Fruit fly (Drosophila melanogaster) whole organism, wandering third instar larva: ENCODE results near the gene CG8236.
A peak's percentile ranks its signal among the peaks of the same experiment; 100 is the strongest.

Experiments
- Abd-B ChIP-seq: fragments of >200 bp; optimal IDR thresholded peaks from 2 replicates; lab custom pipeline; 2017; ENCODE audit warnings: missing biosample characterization, missing genetic modification characterization
- CG32264 ChIP-seq: fragments of 200-800 bp; sonication (Bioruptor generic); optimal IDR thresholded peaks from 2 replicates; lab custom pipeline; 2016; ENCODE audit warnings: missing biosample characterization, missing genetic modification characterization
- CG9705 ChIP-seq: fragments of 200-800 bp; sonication (Bioruptor generic); optimal IDR thresholded peaks from 2 replicates; lab custom pipeline; 2018; ENCODE audit warnings: missing biosample characterization, mild to moderate bottlenecking, missing genetic modification characterization
- CrebA ChIP-seq: fragments of 200-800 bp; sonication (Bioruptor generic); optimal IDR thresholded peaks from 2 replicates; lab custom pipeline; 2016; ENCODE audit warnings: missing biosample characterization, mild to moderate bottlenecking, missing genetic modification characterization, borderline replicate concordance
- Dfd ChIP-seq: fragments of >200 bp; optimal IDR thresholded peaks from 2 replicates; lab custom pipeline; 2017; ENCODE audit warnings: missing biosample characterization, missing genetic modification characterization
- Dif ChIP-seq: fragments of 200-275, 200-300 bp; sonication (Bioruptor generic); optimal IDR thresholded peaks from 2 replicates; lab custom pipeline; 2018; ENCODE audit warnings: missing biosample characterization, missing genetic modification characterization; ENCODE audit not compliant: partially characterized antibody
- GATAd ChIP-seq: sonication (Bioruptor generic); optimal IDR thresholded peaks from 2 replicates; lab custom pipeline; 2016; ENCODE audit warnings: missing biosample characterization, missing genetic modification characterization
- HLH106 ChIP-seq: fragments of 200-800 bp; optimal IDR thresholded peaks from 3 replicates; lab custom pipeline; 2019; ENCODE audit warnings: missing biosample characterization, mild to moderate bottlenecking, missing genetic modification characterization, moderate library complexity
- Hnf4 ChIP-seq: fragments of 200-800 bp; sonication (Bioruptor generic); optimal IDR thresholded peaks from 2 replicates; lab custom pipeline; 2016; ENCODE audit warnings: missing biosample characterization, mild to moderate bottlenecking, missing genetic modification characterization
- Hr78 ChIP-seq: fragments of >200 bp; optimal IDR thresholded peaks from 2 replicates; lab custom pipeline; 2017; ENCODE audit warnings: missing biosample characterization, missing genetic modification characterization
- Hr83 ChIP-seq: fragments of 200-300 bp; sonication (Bioruptor generic); optimal IDR thresholded peaks from 2 replicates; lab custom pipeline; 2016; ENCODE audit warnings: missing biosample characterization, mild to moderate bottlenecking, missing genetic modification characterization, moderate library complexity; ENCODE audit not compliant: poor library complexity, severe bottlenecking
- Jra ChIP-seq: sonication (Bioruptor generic); optimal IDR thresholded peaks from 2 replicates; lab custom pipeline; 2016; ENCODE audit warnings: missing biosample characterization, missing genetic modification characterization
- Mio ChIP-seq: sonication (Bioruptor generic); optimal IDR thresholded peaks from 2 replicates; lab custom pipeline; 2016; ENCODE audit warnings: missing biosample characterization, missing genetic modification characterization
- Myc ChIP-seq: fragments of >200 bp; optimal IDR thresholded peaks from 2 replicates; lab custom pipeline; 2017
- N ChIP-seq: fragments of >200 bp; optimal IDR thresholded peaks from 2 replicates; lab custom pipeline; 2018; ENCODE audit warnings: missing biosample characterization, missing external identifiers, missing genetic modification characterization
- OdsH ChIP-seq: fragments of 200-800 bp; sonication (Bioruptor generic); optimal IDR thresholded peaks from 2 replicates; lab custom pipeline; 2016; ENCODE audit warnings: missing biosample characterization, mild to moderate bottlenecking, missing genetic modification characterization
- Rel ChIP-seq, 2 experiments: fragments of 200-800 bp; sonication (Bioruptor generic) in 1 of 2; optimal IDR thresholded peaks; 2 replicates in 1 of 2; 3 replicates in 1 of 2; lab custom pipeline; 2016 to 2019; ENCODE audit warnings: mild to moderate bottlenecking in 2 of 2, missing biosample characterization in 2 of 2, missing genetic modification characterization in 2 of 2, moderate library complexity in 1 of 2
- Sp1 ChIP-seq: fragments of 200-800 bp; sonication (Bioruptor generic); optimal IDR thresholded peaks from 3 replicates; lab custom pipeline; 2019; ENCODE audit warnings: missing biosample characterization, mild to moderate bottlenecking, missing genetic modification characterization, moderate library complexity
- Vsx2 ChIP-seq: fragments of 200-300, 225-300 bp; sonication (Bioruptor generic); optimal IDR thresholded peaks from 2 replicates; lab custom pipeline; 2018; ENCODE audit warnings: missing biosample characterization, missing genetic modification characterization; ENCODE audit not compliant: partially characterized antibody
- br ChIP-seq: fragments of 200-800 bp; sonication (Bioruptor generic); optimal IDR thresholded peaks from 2 replicates; lab custom pipeline; 2016; ENCODE audit warnings: missing biosample characterization, missing genetic modification characterization
- brk ChIP-seq: fragments of 200-800 bp; sonication (Bioruptor generic); optimal IDR thresholded peaks from 2 replicates; lab custom pipeline; 2016; ENCODE audit warnings: missing biosample characterization, mild to moderate bottlenecking, missing genetic modification characterization
- dl ChIP-seq, 2 experiments: fragments of 175-275, 200-275 bp in 1 of 2; fragments of 200-275 bp in 1 of 2; sonication (Bioruptor generic); optimal IDR thresholded peaks; lab custom pipeline; 2018; ENCODE audit warnings: mild to moderate bottlenecking in 2 of 2, missing biosample characterization in 2 of 2, missing genetic modification characterization in 2 of 2, moderate library complexity in 2 of 2; ENCODE audit not compliant: partially characterized antibody in 2 of 2, insufficient read depth in 1 of 2
- dmrt93B ChIP-seq: fragments of 200-800 bp; sonication (Bioruptor generic); optimal IDR thresholded peaks from 2 replicates; lab custom pipeline; 2018; ENCODE audit warnings: missing biosample characterization, mild to moderate bottlenecking, missing genetic modification characterization
- dsf ChIP-seq: sonication (Bioruptor generic); optimal IDR thresholded peaks from 2 replicates; lab custom pipeline; 2016; ENCODE audit warnings: missing biosample characterization, missing genetic modification characterization, borderline replicate concordance
- ey ChIP-seq: fragments of 200-800 bp; sonication (Bioruptor generic); optimal IDR thresholded peaks from 2 replicates; lab custom pipeline; 2016; ENCODE audit warnings: missing biosample characterization, missing genetic modification characterization
- foxo ChIP-seq, 2 experiments: fragments of 200-800 bp; sonication (Bioruptor generic); optimal IDR thresholded peaks; 2 replicates in 1 of 2; 3 replicates in 1 of 2; lab custom pipeline; 2016 to 2017; ENCODE audit warnings: missing biosample characterization in 2 of 2, missing genetic modification characterization in 2 of 2
- fru ChIP-seq: fragments of 200-800 bp; sonication (Bioruptor generic); optimal IDR thresholded peaks from 3 replicates; lab custom pipeline; 2016; ENCODE audit warnings: missing biosample characterization, mild to moderate bottlenecking, missing genetic modification characterization
- h ChIP-seq: fragments of 200-800 bp; sonication (Bioruptor generic); optimal IDR thresholded peaks from 3 replicates; lab custom pipeline; 2016; ENCODE audit warnings: missing biosample characterization, mild to moderate bottlenecking, missing genetic modification characterization
- jim ChIP-seq: fragments of 175-275, 200-325 bp; sonication (Bioruptor generic); optimal IDR thresholded peaks from 2 replicates; lab custom pipeline; 2016; ENCODE audit warnings: missing biosample characterization, mild to moderate bottlenecking, missing genetic modification characterization
- lola ChIP-seq: fragments of >200 bp; optimal IDR thresholded peaks from 2 replicates; lab custom pipeline; 2017; ENCODE audit warnings: missing biosample characterization, missing genetic modification characterization
- pan ChIP-seq: fragments of >200 bp; optimal IDR thresholded peaks from 2 replicates; lab custom pipeline; 2017
- psq ChIP-seq: fragments of 200-800 bp; sonication (Bioruptor generic); optimal IDR thresholded peaks from 3 replicates; lab custom pipeline; 2017; ENCODE audit warnings: missing biosample characterization, mild to moderate bottlenecking, missing genetic modification characterization, moderate library complexity
- rgr ChIP-seq: fragments of 200-800 bp; sonication (Bioruptor generic); optimal IDR thresholded peaks from 3 replicates; lab custom pipeline; 2016; ENCODE audit warnings: missing biosample characterization, mild to moderate bottlenecking, missing genetic modification characterization
- sage ChIP-seq: fragments of 200-800 bp; sonication (Bioruptor generic); optimal IDR thresholded peaks from 2 replicates; lab custom pipeline; 2016; ENCODE audit warnings: missing biosample characterization, mild to moderate bottlenecking, missing genetic modification characterization
- sv ChIP-seq: fragments of 200-800 bp; sonication (Bioruptor generic); optimal IDR thresholded peaks from 3 replicates; lab custom pipeline; 2016; ENCODE audit warnings: missing biosample characterization, missing genetic modification characterization
- tai ChIP-seq: sonication (Bioruptor generic); optimal IDR thresholded peaks from 2 replicates; lab custom pipeline; 2016; ENCODE audit warnings: missing biosample characterization, missing genetic modification characterization
- usp ChIP-seq: fragments of >200 bp; optimal IDR thresholded peaks from 2 replicates; lab custom pipeline; 2017; ENCODE audit warnings: missing biosample characterization, missing genetic modification characterization
- woc ChIP-seq: sonication (Bioruptor generic); optimal IDR thresholded peaks from 2 replicates; lab custom pipeline; 2016; ENCODE audit warnings: missing biosample characterization, mild to moderate bottlenecking, missing genetic modification characterization

CG8236 gene

DNA sequence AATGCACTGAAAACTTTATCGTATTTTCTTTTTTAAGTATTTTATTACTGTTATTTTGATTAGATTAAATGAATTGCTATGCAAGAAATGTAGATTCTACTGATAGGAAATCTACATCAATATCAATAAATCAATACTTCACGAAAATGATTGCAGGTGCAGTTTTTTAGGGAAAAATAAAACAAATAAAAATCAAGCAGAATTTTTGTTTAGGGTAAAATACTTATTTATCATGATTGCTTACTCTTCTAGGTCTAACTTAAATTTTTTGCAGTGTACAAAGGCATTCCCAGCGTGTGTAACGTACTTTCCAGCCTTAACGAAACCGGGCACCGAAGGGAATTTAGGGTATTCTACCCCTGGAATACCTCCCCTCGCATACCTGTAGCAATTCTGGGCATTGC is 39.3 kb downstream of the CG8236 start:
- TF ChIP-seq OdsH (peak; percentile 61), foxo (GFP tag; optimal IDR thresholded peaks at IDR 0.05; lab: Kevin White, UChicago) (peak in 1 of 2 experiments; percentile 72), HLH106 (tag; lab: Kevin White, UChicago) (peak; percentile 63), jim (GFP tag; lab: Kevin White, UChicago) (no peak), CrebA (GFP tag; lab: Kevin White, UChicago) (no peak), woc (peak; percentile 52), ey (peak; percentile 57), lola (no peak), CG32264 (GFP tag; lab: Kevin White, UChicago) (no peak), Dfd (GFP tag; lab: Kevin White, UChicago) (no peak), Mio (no peak), dmrt93B (GFP tag; lab: Kevin White, UChicago) (no peak), N (no peak), tai (GFP tag; lab: Kevin White, UChicago) (no peak), dl (GFP tag; optimal IDR thresholded peaks at IDR 0.05; lab: Kevin White, UChicago; ENCODE audit: insufficient read depth in 1 of 2, partially characterized antibody in 2 of 2) (no peak), Jra (GFP tag; lab: Kevin White, UChicago) (peak; percentile 24), sv (GFP tag; lab: Kevin White, UChicago) (peak; percentile 53), br (GFP tag; lab: Kevin White, UChicago) (peak; percentile 29), rgr (GFP tag; lab: Kevin White, UChicago) (peak; percentile 72), psq (GFP tag; lab: Kevin White, UChicago) (peak; percentile 16), pan (no peak), Rel (GFP tag; optimal IDR thresholded peaks at IDR 0.05; lab: Kevin White, UChicago) (peak; percentile 1), Rel (tag; optimal IDR thresholded peaks at IDR 0.05; lab: Kevin White, UChicago) (no peak), Hr83 (no peak), Abd-B (GFP tag; lab: Kevin White, UChicago) (no peak), Hnf4 (GFP tag; lab: Kevin White, UChicago) (peak; percentile 5), Hr78 (GFP tag; lab: Kevin White, UChicago) (no peak), CG9705 (GFP tag; lab: Kevin White, UChicago) (no peak), Sp1 (GFP tag; lab: Kevin White, UChicago) (peak; percentile 73), dsf (GFP tag; lab: Kevin White, UChicago) (no peak), usp (GFP tag; lab: Kevin White, UChicago) (no peak), h (GFP tag; lab: Kevin White, UChicago) (peak; percentile 63), GATAd (no peak), brk (GFP tag; lab: Kevin White, UChicago) (peak; percentile 70), Dif (GFP tag; lab: Kevin White, UChicago) (no peak), fru (GFP tag; lab: Kevin White, UChicago) (peak; percentile 69), Vsx2 (GFP tag; lab: Kevin White, UChicago) (no peak), sage (GFP tag; lab: Kevin White, UChicago) (peak; percentile 12), Myc (lab: Kevin White, UChicago) (no peak)

DNA sequence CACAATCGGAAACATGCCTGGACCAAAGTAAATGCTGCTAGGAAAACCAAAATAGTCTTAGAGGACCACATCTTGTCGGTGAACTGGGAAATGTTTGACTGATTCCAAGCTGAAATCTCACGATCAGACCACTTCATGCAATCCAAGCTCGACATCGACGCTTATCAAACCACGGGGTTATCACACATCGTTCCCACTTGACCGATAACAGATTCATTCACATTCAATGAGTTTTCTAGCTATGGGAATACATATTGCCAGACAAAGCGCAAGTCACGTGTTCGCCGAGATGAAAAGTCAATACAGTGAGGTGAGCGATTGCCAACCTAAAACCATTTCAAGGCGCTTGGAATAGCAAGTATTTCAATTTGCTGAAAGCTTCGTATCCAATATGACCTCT is 40.5 kb downstream of the CG8236 start:
- TF ChIP-seq Rel (GFP tag; optimal IDR thresholded peaks at IDR 0.05; lab: Kevin White, UChicago) (no peak), Rel (tag; optimal IDR thresholded peaks at IDR 0.05; lab: Kevin White, UChicago) (peak; percentile 74), br (GFP tag; lab: Kevin White, UChicago) (no peak)
